Fruit fly (Drosophila melanogaster): Measurements from ENCODE around the gene CG6834.

CG6834 gene

DNA sequence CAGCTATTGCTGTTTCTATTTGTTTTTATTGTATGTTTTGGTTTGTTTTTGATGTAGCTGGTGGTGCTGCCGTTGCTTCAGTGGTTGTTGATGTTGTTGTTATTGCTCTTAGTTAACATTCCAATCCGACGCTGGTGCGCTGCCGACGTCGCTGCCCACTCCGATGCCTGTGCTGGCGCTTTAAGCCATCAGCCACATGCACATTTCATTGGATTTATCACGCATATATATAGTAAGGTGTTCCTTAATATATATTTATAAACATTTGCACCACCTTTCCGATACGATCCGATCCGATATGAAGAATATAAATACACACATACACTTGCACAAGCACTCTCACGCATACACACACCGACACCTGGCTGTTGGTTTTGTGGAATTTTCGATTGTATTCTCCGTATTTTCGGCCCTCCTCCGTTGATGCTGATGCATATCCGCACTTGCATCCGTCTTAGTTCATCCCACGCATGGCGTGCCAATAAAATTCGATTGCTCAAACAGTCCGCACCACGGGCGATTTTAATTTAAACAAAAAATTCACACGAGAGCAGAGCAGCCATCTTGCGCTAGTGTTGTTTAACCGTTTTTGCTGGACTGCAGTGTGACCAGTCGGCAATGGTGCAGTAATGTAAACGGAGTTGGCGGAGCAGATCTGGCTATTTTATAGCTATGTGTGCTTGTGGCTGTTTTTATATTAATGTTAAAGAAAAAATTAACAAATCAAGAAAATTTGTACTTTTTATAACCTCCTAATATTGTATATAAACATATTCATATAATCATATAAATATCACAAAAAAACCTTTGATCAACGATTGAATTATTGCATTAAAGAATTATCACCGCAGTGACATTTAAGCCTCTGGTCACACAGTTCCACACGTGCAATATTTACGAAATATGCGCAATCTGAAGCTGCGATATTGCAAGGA is 37.6 kb downstream of the CG6834 start, which contains the start of the genes Csk and Elp1 (continued):
- peak; percentile 72 for TF ChIP-seq CG12391 (tag; optimal IDR thresholded peaks at IDR 0.05)
- no peak for TF ChIP-seq CG14667 (GFP tag; IDR thresholded peaks at IDR 0.05)
- no peak for TF ChIP-seq esg (GFP tag; conservative IDR thresholded peaks at IDR 0.05)
- peak; percentile 48 for TF ChIP-seq gro (GFP tag; optimal IDR thresholded peaks at IDR 0.05)
- TF ChIP-seq CG2202 (tag; optimal IDR thresholded peaks at IDR 0.05) = no peak
- no peak for TF ChIP-seq GATAe (GFP tag; conservative IDR thresholded peaks at IDR 0.05)
- TF ChIP-seq CG34376 (GFP tag; optimal IDR thresholded peaks at IDR 0.05) = peak; percentile 33
- TF ChIP-seq z (GFP tag; IDR thresholded peaks at IDR 0.05) = no peak
- TF ChIP-seq CG1233 (GFP tag; optimal IDR thresholded peaks at IDR 0.05) = peak; percentile 53
- peak; percentile 76 for TF ChIP-seq CG17361 (GFP tag; IDR thresholded peaks at IDR 0.05)
- no peak for TF ChIP-seq CG7271 (tag; optimal IDR thresholded peaks at IDR 0.05)
- peak; percentile 50 for TF ChIP-seq ind (GFP tag; optimal IDR thresholded peaks at IDR 0.05)
- TF ChIP-seq odd (GFP tag; optimal IDR thresholded peaks at IDR 0.05) = no peak
- peak; percentile 43 for TF ChIP-seq CG12769 (tag; optimal IDR thresholded peaks at IDR 0.05)
- TF ChIP-seq scrt (GFP tag; optimal IDR thresholded peaks at IDR 0.05) = peak; percentile 26
- TF ChIP-seq Hmr (GFP tag; optimal IDR thresholded peaks at IDR 0.05) = peak; percentile 77
- TF ChIP-seq hth (optimal IDR thresholded peaks at IDR 0.05) = no peak
- peak; percentile 47; the same call in 1 of the 2 replicates for TF ChIP-seq sob (GFP tag; IDR thresholded peaks at IDR 0.05)
- TF ChIP-seq MBD-R2 (GFP tag; IDR thresholded peaks at IDR 0.05) = peak; percentile 52
- TF ChIP-seq Sry-β (GFP tag; optimal IDR thresholded peaks at IDR 0.05) = peak; percentile 95
- 0 out of 3 replicates have a peak, but pooled peaks have one; percentile 31 for TF ChIP-seq CG7357 (GFP tag; IDR thresholded peaks at IDR 0.05)
- TF ChIP-seq CG4424 (GFP tag; optimal IDR thresholded peaks at IDR 0.05) = peak; percentile 74
- TF ChIP-seq Pdp1 (GFP tag; optimal IDR thresholded peaks at IDR 0.05) = peak; percentile 39 to 52
- TF ChIP-seq Jarid2 (GFP tag; optimal IDR thresholded peaks at IDR 0.05) = peak; percentile 30
- TF ChIP-seq CG10462 (GFP tag; optimal IDR thresholded peaks at IDR 0.05) = no peak
- TF ChIP-seq CG8944 (GFP tag; optimal IDR thresholded peaks at IDR 0.05) = peak; percentile 31
- no peak for TF ChIP-seq D19A (tag; optimal IDR thresholded peaks at IDR 0.05)
- no peak for TF ChIP-seq pfk (GFP tag; optimal IDR thresholded peaks at IDR 0.05)
- peak; percentile 11 for TF ChIP-seq HLHmδ (GFP tag; optimal IDR thresholded peaks at IDR 0.05)
- peak; percentile 16 for TF ChIP-seq Deaf1 (tag; optimal IDR thresholded peaks at IDR 0.05)
- 0 out of 4 replicates have a peak, but pooled peaks have one; percentile 30 for TF ChIP-seq chinmo (GFP tag; IDR thresholded peaks at IDR 0.05; ENCODE audit: partially characterized antibody)
- no peak for TF ChIP-seq CG18011 (GFP tag; optimal IDR thresholded peaks at IDR 0.05)
- no peak for TF ChIP-seq CG17612 (GFP tag; IDR thresholded peaks at IDR 0.05)
- TF ChIP-seq lola (GFP tag; optimal IDR thresholded peaks at IDR 0.05) = peak in 1 of 3 experiments; percentile 63
- TF ChIP-seq CG10654 (GFP tag; optimal IDR thresholded peaks at IDR 0.05) = peak; percentile 46
- no peak for TF ChIP-seq HmgD (GFP tag; optimal IDR thresholded peaks at IDR 0.05)
- TF ChIP-seq NC2β (GFP tag; optimal IDR thresholded peaks at IDR 0.05) = no peak
- TF ChIP-seq CG14710 (tag; optimal IDR thresholded peaks at IDR 0.05) = peak; percentile 85
- TF ChIP-seq prd (optimal IDR thresholded peaks at IDR 0.05) = no peak
- TF ChIP-seq prd (GFP tag; IDR thresholded peaks at IDR 0.05) = peak; percentile 48; the same call in 1 of the 3 replicates
- peak; percentile 21 for TF ChIP-seq Sox102F (GFP tag; optimal IDR thresholded peaks at IDR 0.05)
- peak; percentile 57 for TF ChIP-seq NfI (GFP tag; optimal IDR thresholded peaks at IDR 0.05)
- TF ChIP-seq CG12219 (GFP tag; optimal IDR thresholded peaks at IDR 0.05) = no peak
- peak; percentile 45 for TF ChIP-seq CG17385 (GFP tag; optimal IDR thresholded peaks at IDR 0.05)
- no peak for TF ChIP-seq CrebB (tag; optimal IDR thresholded peaks at IDR 0.05)
- TF ChIP-seq CG13624 (GFP tag; optimal IDR thresholded peaks at IDR 0.05) = peak; percentile 8
- peak; percentile 15; the same call in 1 of the 2 replicates for TF ChIP-seq bbx (GFP tag; IDR thresholded peaks at IDR 0.05; ENCODE audit: partially characterized antibody)
